Worm (Caenorhabditis elegans) whole organism, L1 larva: Measurements from ENCODE around the gene Y41G9A.17.

Source experiments
- aly-2 ChIP-seq: fragments of 150-350 bp; optimal IDR thresholded peaks from 2 replicates; lab custom pipeline; 2014; ENCODE audit warnings: missing biosample characterization, missing genetic modification characterization
- elt-2 ChIP-seq: sonication (generic microtip); optimal IDR thresholded peaks from 2 replicates; lab custom pipeline; 2016; ENCODE audit warnings: missing genetic modification characterization, mild to moderate bottlenecking, inconsistent platforms, missing compliant biosample characterization, missing genetic modification reagents
- hpl-2 ChIP-seq: fragments of 150-350 bp; optimal IDR thresholded peaks from 2 replicates; lab custom pipeline; 2014; ENCODE audit warnings: missing biosample characterization, missing genetic modification reagents, missing genetic modification characterization
- isw-1 ChIP-seq: fragments of 200-800 bp; sonication (Bioruptor generic); IDR thresholded peaks from 2 replicates; pipeline ENCODE4 v1.3.6; 2022; ENCODE audit warnings: missing genetic modification characterization, missing compliant biosample characterization
- lsy-2 ChIP-seq, 2 experiments: fragments of 150-350 bp; optimal IDR thresholded peaks; 2 replicates each; lab custom pipeline; 2014; ENCODE audit warnings: missing biosample characterization in 2 of 2, missing genetic modification characterization in 2 of 2
- mef-2 ChIP-seq: fragments of 150-350 bp; optimal IDR thresholded peaks from 2 replicates; lab custom pipeline; 2014; ENCODE audit warnings: missing biosample characterization, missing genetic modification characterization
- nhr-237 ChIP-seq: fragments of 150-350 bp; optimal IDR thresholded peaks from 2 replicates; lab custom pipeline; 2014; ENCODE audit warnings: missing biosample characterization, missing genetic modification characterization
- nhr-76 ChIP-seq: sonication (generic microtip); optimal IDR thresholded peaks from 2 replicates; lab custom pipeline; 2017; ENCODE audit warnings: missing biosample characterization, missing genetic modification characterization
- pqm-1 ChIP-seq: sonication (generic microtip); optimal IDR thresholded peaks from 3 replicates; lab custom pipeline; 2017; ENCODE audit warnings: missing biosample characterization, missing genetic modification characterization
- rnt-1 ChIP-seq: sonication (generic microtip); optimal IDR thresholded peaks from 2 replicates; lab custom pipeline; 2016; ENCODE audit warnings: mild to moderate bottlenecking, missing genetic modification characterization, moderate library complexity, missing compliant biosample characterization
- skn-1 ChIP-seq: fragments of 150-350 bp; optimal IDR thresholded peaks from 2 replicates; lab custom pipeline; 2014; ENCODE audit warnings: missing biosample characterization, missing genetic modification characterization
- sox-4 ChIP-seq: sonication (generic microtip); optimal IDR thresholded peaks from 2 replicates; lab custom pipeline; 2016; ENCODE audit warnings: missing genetic modification characterization, missing compliant biosample characterization
- zag-1 ChIP-seq: fragments of 150-350 bp; optimal IDR thresholded peaks from 2 replicates; lab custom pipeline; 2014; ENCODE audit warnings: missing biosample characterization, missing genetic modification characterization
- zip-4 ChIP-seq: fragments of 200-800 bp; sonication (Bioruptor generic); optimal IDR thresholded peaks from 2 replicates; lab custom pipeline; 2018; ENCODE audit warnings: mild to moderate bottlenecking, missing genetic modification characterization, moderate library complexity, missing compliant biosample characterization

DNA sequence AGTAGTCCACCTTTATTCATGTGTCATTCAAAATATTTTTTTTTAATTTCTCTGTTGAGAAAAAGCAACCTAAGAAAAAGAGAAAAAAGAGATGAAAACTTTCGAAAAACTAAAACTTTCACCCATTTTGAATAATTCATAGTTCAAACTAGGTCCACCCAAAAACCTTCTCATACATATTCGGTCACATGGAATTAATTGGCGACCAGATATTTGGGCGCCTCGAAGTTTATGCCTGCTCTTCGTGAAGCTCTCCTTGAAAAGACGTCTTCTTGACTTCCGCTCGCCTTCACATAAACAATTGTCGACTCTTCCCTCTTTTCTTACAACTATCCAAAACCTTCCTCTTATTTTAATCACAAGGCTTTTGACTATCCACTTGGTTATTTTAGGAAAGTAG is 43.9 kb downstream of the Y41G9A.17 start:
- no peak for TF ChIP-seq rnt-1
- TF ChIP-seq nhr-237 (tag; lab: Kevin White, UChicago) = no peak
- TF ChIP-seq isw-1 (GFP tag; lab: Robert Waterston, UW) = no peak
- no peak for TF ChIP-seq skn-1 (tag; lab: Kevin White, UChicago)
- no peak for TF ChIP-seq nhr-76 (tag; lab: Kevin White, UChicago)
- no peak for TF ChIP-seq zip-4 (GFP tag; lab: Kevin White, UChicago)
- no peak for TF ChIP-seq zag-1 (tag; lab: Kevin White, UChicago)
- TF ChIP-seq sox-4 (tag; lab: Kevin White, UChicago) = no peak
- TF ChIP-seq lsy-2 (tag; optimal IDR thresholded peaks at IDR 0.05; lab: Kevin White, UChicago) = no peak
- TF ChIP-seq elt-2 (tag; lab: Kevin White, UChicago) = no peak
- no peak for TF ChIP-seq aly-2 (tag; lab: Kevin White, UChicago)
- TF ChIP-seq mef-2 (tag; lab: Kevin White, UChicago) = no peak
- no peak for TF ChIP-seq pqm-1 (tag; lab: Kevin White, UChicago)
- no peak for TF ChIP-seq hpl-2 (GFP tag; lab: Kevin White, UChicago)
